Worm (Caenorhabditis elegans) whole organism, L1 larva: Measurements from ENCODE around the gene T16D1.1.

Source experiments
- C16A3.4 ChIP-seq: fragments of 150-350 bp; optimal IDR thresholded peaks from 2 replicates; lab custom pipeline; 2014; ENCODE audit warnings: missing biosample characterization, missing genetic modification characterization
- Y116A8C.19 ChIP-seq: sonication (generic microtip); optimal IDR thresholded peaks from 2 replicates; lab custom pipeline; 2016; ENCODE audit warnings: missing compliant biosample characterization, missing genetic modification characterization, borderline replicate concordance
- aly-2 ChIP-seq: fragments of 150-350 bp; optimal IDR thresholded peaks from 2 replicates; lab custom pipeline; 2014; ENCODE audit warnings: missing biosample characterization, missing genetic modification characterization
- ama-1 ChIP-seq: fragments of 150-350 bp; optimal IDR thresholded peaks from 2 replicates; lab custom pipeline; 2014
- blmp-1 ChIP-seq: fragments of 150-350 bp; optimal IDR thresholded peaks from 2 replicates; lab custom pipeline; 2014; ENCODE audit warnings: missing biosample characterization, missing genetic modification characterization
- ceh-63 ChIP-seq: fragments of 200-800 bp; sonication (Bioruptor generic); optimal IDR thresholded peaks from 2 replicates; lab custom pipeline; 2018; ENCODE audit warnings: mild to moderate bottlenecking, missing genetic modification characterization, missing compliant biosample characterization
- ceh-90 ChIP-seq: sonication (generic microtip); optimal IDR thresholded peaks from 2 replicates; lab custom pipeline; 2016; ENCODE audit warnings: missing genetic modification characterization, missing compliant biosample characterization
- dpl-1 ChIP-seq, 3 experiments: fragments of 150-350 bp in 2 of 3; sonication (generic microtip) in 1 of 3; optimal IDR thresholded peaks; 2 replicates each; lab custom pipeline; 2014 to 2017; ENCODE audit warnings: missing biosample characterization in 3 of 3, missing genetic modification characterization in 3 of 3, missing genetic modification reagents in 3 of 3
- efl-1 ChIP-seq, 4 experiments: fragments of 150-350 bp; optimal IDR thresholded peaks in 3 of 4; peaks in 1 of 4; 1 replicate in 1 of 4; 2 replicates in 3 of 4; lab custom pipeline; 2014; ENCODE audit warnings: missing biosample characterization in 2 of 4, missing genetic modification characterization in 2 of 4, missing genetic modification reagents in 2 of 4
- elt-2 ChIP-seq: sonication (generic microtip); optimal IDR thresholded peaks from 2 replicates; lab custom pipeline; 2016; ENCODE audit warnings: missing genetic modification characterization, mild to moderate bottlenecking, inconsistent platforms, missing compliant biosample characterization, missing genetic modification reagents
- elt-3 ChIP-seq, 6 experiments: fragments of 150-350 bp in 1 of 6; sonication (generic microtip); optimal IDR thresholded peaks; 2 replicates each; lab custom pipeline; 2017 to 2018; ENCODE audit warnings: missing biosample characterization in 6 of 6, missing genetic modification characterization in 6 of 6, inconsistent platforms in 1 of 6
- fkh-10 ChIP-seq: sonication (generic microtip); optimal IDR thresholded peaks from 2 replicates; lab custom pipeline; 2017; ENCODE audit warnings: missing biosample characterization, missing genetic modification reagents, missing genetic modification characterization
- hlh-4 ChIP-seq: sonication (generic microtip); optimal IDR thresholded peaks from 2 replicates; lab custom pipeline; 2016; ENCODE audit warnings: mild to moderate bottlenecking, missing genetic modification characterization, missing compliant biosample characterization
- hpl-2 ChIP-seq: fragments of 150-350 bp; optimal IDR thresholded peaks from 2 replicates; lab custom pipeline; 2014; ENCODE audit warnings: missing biosample characterization, missing genetic modification reagents, missing genetic modification characterization
- isw-1 ChIP-seq: fragments of 200-800 bp; sonication (Bioruptor generic); IDR thresholded peaks from 2 replicates; pipeline ENCODE4 v1.3.6; 2022; ENCODE audit warnings: missing genetic modification characterization, missing compliant biosample characterization
- lin-13 ChIP-seq: fragments of 150-350 bp; optimal IDR thresholded peaks from 2 replicates; lab custom pipeline; 2014; ENCODE audit warnings: missing biosample characterization, missing genetic modification reagents, missing genetic modification characterization
- lin-14 ChIP-seq: fragments of 200-800 bp; sonication (Bioruptor generic); optimal IDR thresholded peaks from 2 replicates; lab custom pipeline; 2018; ENCODE audit warnings: mild to moderate bottlenecking, missing genetic modification characterization, moderate library complexity, missing compliant biosample characterization
- lin-15B ChIP-seq: fragments of 150-350 bp; sonication (generic microtip); optimal IDR thresholded peaks from 3 replicates; lab custom pipeline; 2014; ENCODE audit warnings: missing biosample characterization, missing genetic modification characterization
- lin-35 ChIP-seq, 2 experiments: fragments of 150-350 bp; optimal IDR thresholded peaks; 2 replicates each; lab custom pipeline; 2014; ENCODE audit warnings: missing biosample characterization in 2 of 2, missing genetic modification characterization in 2 of 2, missing genetic modification reagents in 2 of 2
- lir-3 ChIP-seq: sonication (generic microtip); optimal IDR thresholded peaks from 2 replicates; lab custom pipeline; 2016; ENCODE audit warnings: mild to moderate bottlenecking, missing genetic modification characterization, moderate library complexity, missing compliant biosample characterization; ENCODE audit not compliant: poor library complexity
- mdl-1 ChIP-seq, 2 experiments: fragments of 150-350 bp; optimal IDR thresholded peaks; 2 replicates each; lab custom pipeline; 2014 to 2017; ENCODE audit warnings: missing biosample characterization in 2 of 2, missing genetic modification characterization in 2 of 2, inconsistent platforms in 1 of 2
- mef-2 ChIP-seq: fragments of 150-350 bp; optimal IDR thresholded peaks from 2 replicates; lab custom pipeline; 2014; ENCODE audit warnings: missing biosample characterization, missing genetic modification characterization
- mep-1 ChIP-seq: fragments of 150-350 bp; optimal IDR thresholded peaks from 2 replicates; lab custom pipeline; 2014; ENCODE audit warnings: missing biosample characterization, missing genetic modification characterization
- nhr-20 ChIP-seq: sonication (generic microtip); optimal IDR thresholded peaks from 2 replicates; lab custom pipeline; 2016; ENCODE audit warnings: mild to moderate bottlenecking, missing genetic modification characterization, missing compliant biosample characterization
- nhr-47 ChIP-seq: sonication (generic microtip); optimal IDR thresholded peaks from 2 replicates; lab custom pipeline; 2016; ENCODE audit warnings: mild to moderate bottlenecking, missing genetic modification characterization, moderate library complexity, missing compliant biosample characterization
- nhr-76 ChIP-seq: sonication (generic microtip); optimal IDR thresholded peaks from 2 replicates; lab custom pipeline; 2017; ENCODE audit warnings: missing biosample characterization, missing genetic modification characterization
- nhr-77 ChIP-seq: fragments of 150-350 bp; optimal IDR thresholded peaks from 2 replicates; lab custom pipeline; 2014; ENCODE audit warnings: missing biosample characterization, missing genetic modification characterization
- nhr-90 ChIP-seq: sonication (generic microtip); optimal IDR thresholded peaks from 2 replicates; lab custom pipeline; 2016; ENCODE audit warnings: mild to moderate bottlenecking, missing genetic modification characterization, missing compliant biosample characterization; ENCODE audit not compliant: poor library complexity
- pax-3 ChIP-seq: fragments of 200-800 bp; sonication (Bioruptor generic); optimal IDR thresholded peaks from 2 replicates; lab custom pipeline; 2018; ENCODE audit warnings: mild to moderate bottlenecking, missing genetic modification characterization, moderate library complexity, missing compliant biosample characterization
- rnt-1 ChIP-seq: sonication (generic microtip); optimal IDR thresholded peaks from 2 replicates; lab custom pipeline; 2016; ENCODE audit warnings: mild to moderate bottlenecking, missing genetic modification characterization, moderate library complexity, missing compliant biosample characterization
- skn-1 ChIP-seq: fragments of 150-350 bp; optimal IDR thresholded peaks from 2 replicates; lab custom pipeline; 2014; ENCODE audit warnings: missing biosample characterization, missing genetic modification characterization
- sox-4 ChIP-seq: sonication (generic microtip); optimal IDR thresholded peaks from 2 replicates; lab custom pipeline; 2016; ENCODE audit warnings: missing genetic modification characterization, missing compliant biosample characterization
- sptf-1 ChIP-seq: fragments of 150-350 bp; optimal IDR thresholded peaks from 2 replicates; lab custom pipeline; 2014; ENCODE audit warnings: missing biosample characterization, missing genetic modification characterization
- tbx-2 ChIP-seq: sonication (generic microtip); optimal IDR thresholded peaks from 2 replicates; lab custom pipeline; 2016; ENCODE audit warnings: missing genetic modification characterization, missing compliant biosample characterization
- unc-130 ChIP-seq: fragments of 150-350 bp; optimal IDR thresholded peaks from 2 replicates; lab custom pipeline; 2017; ENCODE audit warnings: missing biosample characterization, missing genetic modification characterization, inconsistent platforms
- unc-30 ChIP-seq: sonication (generic microtip); optimal IDR thresholded peaks from 2 replicates; lab custom pipeline; 2017; ENCODE audit warnings: missing biosample characterization, missing genetic modification characterization
- unc-62 ChIP-seq: fragments of 150-350 bp; optimal IDR thresholded peaks from 2 replicates; lab custom pipeline; 2014; ENCODE audit warnings: missing biosample characterization, missing genetic modification reagents, missing genetic modification characterization
- unc-98 ChIP-seq: fragments of 200-800 bp; sonication (Bioruptor generic); IDR thresholded peaks from 2 replicates; pipeline ENCODE4 v1.3.6; 2022; ENCODE audit warnings: missing genetic modification characterization, missing compliant biosample characterization
- vab-15 ChIP-seq: sonication (generic microtip); optimal IDR thresholded peaks from 2 replicates; lab custom pipeline; 2017; ENCODE audit warnings: missing genotype, mild to moderate bottlenecking, missing genetic modification characterization, missing compliant biosample characterization
- ztf-11 ChIP-seq, 2 experiments: sonication (generic microtip); optimal IDR thresholded peaks; 2 replicates each; lab custom pipeline; 2016 to 2017; ENCODE audit warnings: missing genetic modification characterization in 2 of 2, missing biosample characterization in 1 of 2, missing compliant biosample characterization in 1 of 2
- ztf-4 ChIP-seq: fragments of 150-350 bp; optimal IDR thresholded peaks from 2 replicates; lab custom pipeline; 2014; ENCODE audit warnings: missing biosample characterization, missing genetic modification characterization

The T16D1.1 gene

ce11 chrII:5235758-5236157, 5.7 kb downstream of the T16D1.1 start, which contains the start of gene pho-1:
Gene pho-1, minus strand, starts transcription at chrII:5235846.
- TF ChIP-seq efl-1 (optimal IDR thresholded peaks at IDR 0.05; lab: Kevin White, UChicago) (no peak), efl-1 (GFP tag; optimal IDR thresholded peaks at IDR 0.05 in 1 of 2; lab: Kevin White, UChicago) (peak in 1 of 2 experiments; percentile 29), skn-1 (no peak), nhr-90 (tag; lab: Kevin White, UChicago) (no peak), dpl-1 (GFP tag; optimal IDR thresholded peaks at IDR 0.05; lab: Kevin White, UChicago) (no peak), elt-2 (peak; percentile 62), unc-98 (GFP tag; lab: Robert Waterston, UW) (no peak)

ce11 chrII:5234728-5235127, 6.7 kb downstream of the T16D1.1 start:
- no peak for TF ChIP-seq efl-1 (optimal IDR thresholded peaks at IDR 0.05; lab: Kevin White, UChicago)
- peak in 1 of 2 experiments; percentile 39 for TF ChIP-seq efl-1 (GFP tag; optimal IDR thresholded peaks at IDR 0.05 in 1 of 2; lab: Kevin White, UChicago)
- peak; percentile 87 for TF ChIP-seq elt-2
- peak in 1 of 2 experiments; percentile 24 for TF ChIP-seq lin-35 (GFP tag; optimal IDR thresholded peaks at IDR 0.05; lab: Kevin White, UChicago)
- no peak for TF ChIP-seq nhr-76
- no peak for TF ChIP-seq sox-4 (tag; lab: Kevin White, UChicago)
- no peak for TF ChIP-seq hlh-4

- TF ChIP-seq lin-13 (GFP tag; lab: Kevin White, UChicago), result no peak
- peak; percentile 4 for TF ChIP-seq blmp-1 (tag; lab: Kevin White, UChicago)
Observed at ce11 chrII:5231111-5231510, 10.3 kb downstream of the T16D1.1 start, which contains the start of gene EGAP2.1. Gene EGAP2.1, plus strand, starts transcription at chrII:5231411.

ce11 chrII:5229596-5229995, 11.9 kb downstream of the T16D1.1 start, which contains the start of gene EGAP2.2:
Gene EGAP2.2, plus strand, starts transcription at chrII:5229896.
- TF ChIP-seq unc-62 (no peak), Y116A8C.19 (tag; lab: Kevin White, UChicago) (no peak), fkh-10 (no peak), mef-2 (tag; lab: Kevin White, UChicago) (no peak), elt-3 (tag; optimal IDR thresholded peaks at IDR 0.05; lab: Kevin White, UChicago) (no peak), ceh-63 (no peak)

ce11 chrII:5228662-5229061, 12.8 kb downstream of the T16D1.1 start:
- TF ChIP-seq mep-1 (tag; lab: Kevin White, UChicago), result no peak
- no peak for TF ChIP-seq ceh-90 (tag; lab: Kevin White, UChicago)
- no peak for TF ChIP-seq isw-1
- TF ChIP-seq nhr-47, result no peak
- TF ChIP-seq ama-1 (lab: Kevin White, UChicago), result no peak
- TF ChIP-seq nhr-90 (tag; lab: Kevin White, UChicago), result no peak
- no peak for TF ChIP-seq ztf-4 (tag; lab: Kevin White, UChicago)
- no peak for TF ChIP-seq aly-2 (tag; lab: Kevin White, UChicago)
- TF ChIP-seq elt-3 (tag; optimal IDR thresholded peaks at IDR 0.05; lab: Kevin White, UChicago), result no peak
- no peak for TF ChIP-seq lin-15B (tag; lab: Kevin White, UChicago)

ce11 chrII:5227768-5228167, 13.7 kb downstream of the T16D1.1 start:
- TF ChIP-seq pax-3, result no peak
- peak; percentile 78 for TF ChIP-seq elt-2
- peak; percentile 40 for TF ChIP-seq nhr-20 (tag; lab: Kevin White, UChicago)
- peak; percentile 7 for TF ChIP-seq nhr-90 (tag; lab: Kevin White, UChicago)
- peak; percentile 24 to 28 for TF ChIP-seq efl-1 (optimal IDR thresholded peaks at IDR 0.05; lab: Kevin White, UChicago)
- no peak for TF ChIP-seq efl-1 (GFP tag; optimal IDR thresholded peaks at IDR 0.05 in 1 of 2; lab: Kevin White, UChicago)
- no peak for TF ChIP-seq sptf-1 (tag; lab: Kevin White, UChicago)
- TF ChIP-seq mdl-1 (tag; optimal IDR thresholded peaks at IDR 0.05; lab: Kevin White, UChicago), result peak in 1 of 2 experiments; percentile 2
- no peak for TF ChIP-seq vab-15 (tag; lab: Kevin White, UChicago)
- peak; percentile 38 for TF ChIP-seq tbx-2 (tag; lab: Kevin White, UChicago)
- peak; percentile 40 for TF ChIP-seq rnt-1
- no peak for TF ChIP-seq isw-1
- no peak for TF ChIP-seq hpl-2 (GFP tag; lab: Kevin White, UChicago)
- no peak for TF ChIP-seq skn-1
- no peak for TF ChIP-seq unc-98 (GFP tag; lab: Robert Waterston, UW)
- TF ChIP-seq blmp-1 (tag; lab: Kevin White, UChicago), result peak; percentile 34
- peak; percentile 35 for TF ChIP-seq unc-130 (tag; lab: Kevin White, UChicago)
- no peak for TF ChIP-seq ztf-11 (tag; optimal IDR thresholded peaks at IDR 0.05; lab: Kevin White, UChicago)
- no peak for TF ChIP-seq C16A3.4 (tag; lab: Kevin White, UChicago)
- no peak for TF ChIP-seq lir-3
- no peak for TF ChIP-seq unc-30 (tag; lab: Kevin White, UChicago)
- TF ChIP-seq lin-14 (GFP tag; lab: Kevin White, UChicago), result peak; percentile 64
- peak; percentile 6 for TF ChIP-seq nhr-77 (tag; lab: Kevin White, UChicago)
